Worm (Caenorhabditis elegans): Measurements from ENCODE around the gene C27A2.7.

- TF ChIP-seq ztf-25 (GFP tag; IDR thresholded peaks at IDR 0.05) (no peak), ztf-28 (GFP tag; IDR thresholded peaks at IDR 0.05) (peak; percentile 48; the same call in 1 of the 2 replicates), F52B5.7 (tag; optimal IDR thresholded peaks at IDR 0.05) (no peak)
These were observed 13.8 kb downstream of the C27A2.7 start for ce11 chrII:5057315-5057714.

Data from whole organism, young adult.